Fruit fly (Drosophila melanogaster) whole organism, embryonic: ENCODE data around the gene CG15347.
A peak's percentile ranks its signal among the peaks of the same experiment; 100 is the strongest.

ENCODE experiments used
- Adf1 ChIP-seq: fragments of 200-800 bp; sonication (Bioruptor generic); IDR thresholded peaks from 2 replicates; pipeline ENCODE4 v1.3.6; 2022; ENCODE audit warnings: missing biosample characterization, missing genetic modification characterization
- BEAF-32 ChIP-seq: fragments of 200-800 bp; sonication (Bioruptor generic); optimal IDR thresholded peaks from 3 replicates; lab custom pipeline; 2017; ENCODE audit warnings: missing biosample characterization, missing genetic modification characterization, mild to moderate bottlenecking, moderate library complexity, missing genetic modification reagents
- CG10654 ChIP-seq: fragments of 200-800 bp; sonication (Bioruptor generic); optimal IDR thresholded peaks from 2 replicates; lab custom pipeline; 2016; ENCODE audit warnings: missing biosample characterization, missing genetic modification characterization
- CG12769 ChIP-seq: fragments of 200-800 bp; sonication (Bioruptor generic); optimal IDR thresholded peaks from 2 replicates; lab custom pipeline; 2019; ENCODE audit warnings: missing biosample characterization, mild to moderate bottlenecking, missing genetic modification characterization, moderate library complexity
- CG14014 ChIP-seq: fragments of 200-800 bp; sonication (Bioruptor generic); IDR thresholded peaks from 2 replicates; pipeline ENCODE4 v1.3.6; 2022; ENCODE audit warnings: missing biosample characterization, missing genetic modification characterization
- CG1647 ChIP-seq: fragments of 200-800 bp; sonication (Bioruptor generic); optimal IDR thresholded peaks from 3 replicates; lab custom pipeline; 2016; ENCODE audit warnings: missing biosample characterization, missing genetic modification characterization
- CG17186 ChIP-seq: fragments of 200-800 bp; sonication (Bioruptor generic); optimal IDR thresholded peaks from 3 replicates; lab custom pipeline; 2017; ENCODE audit warnings: missing biosample characterization, missing genetic modification reagents, missing genetic modification characterization
- CG32767 ChIP-seq: fragments of 200-800 bp; sonication (Bioruptor generic); IDR thresholded peaks from 2 replicates; pipeline ENCODE4 v1.3.6; 2022; ENCODE audit warnings: missing biosample characterization, missing genetic modification characterization
- CG42726 ChIP-seq: fragments of 200-800 bp; sonication (Bioruptor generic); IDR thresholded peaks from 2 replicates; pipeline ENCODE4 v1.3.6; 2022; ENCODE audit warnings: missing biosample characterization, missing genetic modification characterization; ENCODE audit not compliant: partially characterized antibody
- CG4820 ChIP-seq: fragments of 200-800 bp; sonication (Bioruptor generic); optimal IDR thresholded peaks from 3 replicates; lab custom pipeline; 2016; ENCODE audit warnings: missing biosample characterization, missing genetic modification characterization
- CG5953 ChIP-seq: fragments of 200-800 bp; sonication (Bioruptor generic); IDR thresholded peaks from 2 replicates; pipeline ENCODE4 v1.3.6; 2022; ENCODE audit warnings: missing biosample characterization, missing genetic modification characterization
- CG6813 ChIP-seq: fragments of 200-800 bp; sonication (Bioruptor generic); optimal IDR thresholded peaks from 2 replicates; lab custom pipeline; 2017; ENCODE audit warnings: missing biosample characterization, missing genetic modification characterization, mild to moderate bottlenecking, moderate library complexity, missing genetic modification reagents
- CG7556 ChIP-seq: fragments of 200-800 bp; sonication (Bioruptor generic); optimal IDR thresholded peaks from 2 replicates; lab custom pipeline; 2017; ENCODE audit warnings: missing biosample characterization, mild to moderate bottlenecking, missing genetic modification characterization
- CG7987 ChIP-seq: fragments of 200-800 bp; sonication (Bioruptor generic); optimal IDR thresholded peaks from 2 replicates; lab custom pipeline; 2018; ENCODE audit warnings: missing biosample characterization, mild to moderate bottlenecking, missing genetic modification characterization, moderate library complexity
- CHES-1-like ChIP-seq: fragments of 200-800 bp; sonication (Bioruptor generic); optimal IDR thresholded peaks from 2 replicates; lab custom pipeline; 2016; ENCODE audit warnings: missing biosample characterization, missing genetic modification characterization
- Chrac-16 ChIP-seq: fragments of 200-800 bp; sonication (Bioruptor generic); optimal IDR thresholded peaks from 3 replicates; lab custom pipeline; 2016; ENCODE audit warnings: missing biosample characterization, missing genetic modification characterization
- Fer1 ChIP-seq: fragments of 200-800 bp; sonication (Bioruptor generic); optimal IDR thresholded peaks from 2 replicates; lab custom pipeline; 2017; ENCODE audit warnings: missing biosample characterization, mild to moderate bottlenecking, missing genetic modification characterization
- HmgD ChIP-seq: fragments of 200-800 bp; sonication (Bioruptor generic); optimal IDR thresholded peaks from 3 replicates; lab custom pipeline; 2016; ENCODE audit warnings: missing biosample characterization, missing genetic modification characterization
- Hr39 ChIP-seq: fragments of >200 bp; optimal IDR thresholded peaks from 2 replicates; lab custom pipeline; 2017
- MBD-R2 ChIP-seq: fragments of 200-800 bp; sonication (Bioruptor generic); IDR thresholded peaks from 2 replicates; pipeline ENCODE4 v1.3.6; 2022; ENCODE audit warnings: missing biosample characterization, missing genetic modification characterization
- Mad ChIP-seq: fragments of 200-800 bp; sonication (Bioruptor generic); optimal IDR thresholded peaks from 2 replicates; lab custom pipeline; 2016; ENCODE audit warnings: missing biosample characterization, missing genetic modification characterization
- NK7.1 ChIP-seq: fragments of 200-800 bp; sonication (Bioruptor generic); optimal IDR thresholded peaks from 3 replicates; lab custom pipeline; 2016; ENCODE audit warnings: missing biosample characterization, missing genetic modification characterization
- Oaz ChIP-seq: fragments of 200-800 bp; sonication (Bioruptor generic); IDR thresholded peaks from 2 replicates; pipeline ENCODE4 v1.3.6; 2022; ENCODE audit warnings: missing biosample characterization, missing genetic modification characterization
- Spps ChIP-seq: fragments of 200-800 bp; sonication (Bioruptor generic); optimal IDR thresholded peaks from 2 replicates; lab custom pipeline; 2018; ENCODE audit warnings: missing biosample characterization, mild to moderate bottlenecking, missing genetic modification characterization
- Sry-β ChIP-seq: fragments of 200-800 bp; sonication (Bioruptor generic); optimal IDR thresholded peaks from 2 replicates; lab custom pipeline; 2018; ENCODE audit warnings: missing biosample characterization, mild to moderate bottlenecking, missing genetic modification characterization, moderate library complexity
- btn ChIP-seq: fragments of 200-800 bp; sonication (Bioruptor generic); optimal IDR thresholded peaks from 2 replicates; lab custom pipeline; 2016; ENCODE audit warnings: missing biosample characterization, missing genetic modification characterization
- cg ChIP-seq: fragments of 200-800 bp; sonication (Bioruptor generic); optimal IDR thresholded peaks from 3 replicates; lab custom pipeline; 2019; ENCODE audit warnings: missing biosample characterization, mild to moderate bottlenecking, missing genetic modification characterization, moderate library complexity
- crp ChIP-seq, 2 experiments: fragments of 200-800 bp; sonication (Bioruptor generic); optimal IDR thresholded peaks; 2 replicates in 1 of 2; 3 replicates in 1 of 2; lab custom pipeline; 2017; ENCODE audit warnings: missing biosample characterization in 2 of 2, missing genetic modification characterization in 2 of 2, mild to moderate bottlenecking in 1 of 2, moderate library complexity in 1 of 2
- dati ChIP-seq: fragments of 200-800 bp; sonication (Bioruptor generic); IDR thresholded peaks from 2 replicates; pipeline ENCODE4 v1.3.6; 2022; ENCODE audit warnings: missing biosample characterization, missing genetic modification characterization
- dmrt11E ChIP-seq: fragments of 200-800 bp; sonication (Bioruptor generic); optimal IDR thresholded peaks from 3 replicates; lab custom pipeline; 2018; ENCODE audit warnings: missing biosample characterization, mild to moderate bottlenecking, missing genetic modification characterization, moderate library complexity
- fd64A ChIP-seq: fragments of 200-800 bp; sonication (Bioruptor generic); optimal IDR thresholded peaks from 3 replicates; lab custom pipeline; 2018; ENCODE audit warnings: missing biosample characterization, mild to moderate bottlenecking, missing genetic modification characterization
- gcm2 ChIP-seq: fragments of 200-800 bp; sonication (Bioruptor generic); optimal IDR thresholded peaks from 2 replicates; lab custom pipeline; 2016; ENCODE audit warnings: missing biosample characterization, missing genetic modification characterization
- gro ChIP-seq: fragments of 200-800 bp; sonication (Bioruptor generic); optimal IDR thresholded peaks from 2 replicates; lab custom pipeline; 2016; ENCODE audit warnings: missing biosample characterization, missing genetic modification characterization
- gt ChIP-seq: fragments of 200-800 bp; sonication (Bioruptor generic); IDR thresholded peaks from 2 replicates; pipeline ENCODE4 v1.3.6; 2022; ENCODE audit warnings: missing biosample characterization, missing genetic modification characterization
- ham ChIP-seq: fragments of 200-800 bp; sonication (Bioruptor generic); IDR thresholded peaks from 2 replicates; pipeline ENCODE4 v1.3.6; 2022; ENCODE audit warnings: missing biosample characterization, missing genetic modification characterization
- hb ChIP-seq: fragments of 200-800 bp; sonication (Bioruptor generic); IDR thresholded peaks from 3 replicates; pipeline ENCODE4 v1.3.6; 2022; ENCODE audit warnings: missing biosample characterization, missing genetic modification characterization; ENCODE audit not compliant: partially characterized antibody
- hkb ChIP-seq, 2 experiments: fragments of 200-800 bp in 1 of 2; fragments of >200 bp in 1 of 2; sonication (Bioruptor generic) in 1 of 2; IDR thresholded peaks in 1 of 2; optimal IDR thresholded peaks in 1 of 2; 2 replicates each; pipeline versions ENCODE4 v1.3.6 to Lab custom; 2017 to 2022; ENCODE audit warnings: missing biosample characterization in 1 of 2, missing genetic modification characterization in 1 of 2
- hth ChIP-seq: fragments of >200 bp; optimal IDR thresholded peaks from 2 replicates; lab custom pipeline; 2017; ENCODE audit warnings: inconsistent platforms
- insv ChIP-seq, 2 experiments: fragments of 200-800 bp; sonication (Bioruptor generic); optimal IDR thresholded peaks; 3 replicates each; lab custom pipeline; 2016 to 2018; ENCODE audit warnings: missing biosample characterization in 2 of 2, missing genetic modification characterization in 2 of 2
- lilli ChIP-seq: fragments of 200-800 bp; sonication (Bioruptor generic); optimal IDR thresholded peaks from 3 replicates; lab custom pipeline; 2016; ENCODE audit warnings: missing biosample characterization, missing genetic modification characterization
- onecut ChIP-seq: fragments of 200-800 bp; sonication (Bioruptor generic); IDR thresholded peaks from 2 replicates; pipeline ENCODE4 v1.3.6; 2022; ENCODE audit warnings: missing biosample characterization, missing genetic modification characterization
- otp ChIP-seq: fragments of 200-800 bp; sonication (Bioruptor generic); IDR thresholded peaks from 3 replicates; pipeline ENCODE4, ENCODE4 v1.3.6; 2022; ENCODE audit warnings: missing biosample characterization, missing genetic modification characterization
- peb ChIP-seq: fragments of 200-800 bp; sonication (Bioruptor generic); IDR thresholded peaks from 2 replicates; pipeline ENCODE4 v1.3.6; 2022; ENCODE audit warnings: missing biosample characterization, missing genetic modification characterization
- pho ChIP-seq: fragments of 200-800 bp; sonication (Bioruptor generic); optimal IDR thresholded peaks from 2 replicates; lab custom pipeline; 2016; ENCODE audit warnings: missing biosample characterization, missing genetic modification characterization
- row ChIP-seq: fragments of 200-800 bp; sonication (Bioruptor generic); IDR thresholded peaks from 3 replicates; pipeline ENCODE4 v1.3.6; 2022; ENCODE audit warnings: missing biosample characterization, missing genetic modification characterization
- sc ChIP-seq, 3 experiments: fragments of >200 bp in 2 of 3; fragments of 200-800 bp in 1 of 3; sonication (Bioruptor generic) in 1 of 3; optimal IDR thresholded peaks; 2 replicates in 2 of 3; 3 replicates in 1 of 3; lab custom pipeline; 2017; ENCODE audit warnings: mild to moderate bottlenecking in 1 of 3, missing biosample characterization in 1 of 3, missing genetic modification characterization in 1 of 3, missing genetic modification reagents in 1 of 3
- slou ChIP-seq: fragments of 200-800 bp; sonication (Bioruptor generic); optimal IDR thresholded peaks from 3 replicates; lab custom pipeline; 2016; ENCODE audit warnings: missing biosample characterization, missing genetic modification characterization
- tgo ChIP-seq: fragments of 200-800 bp; sonication (Bioruptor generic); IDR thresholded peaks from 3 replicates; pipeline ENCODE4 v1.3.6; 2022; ENCODE audit warnings: missing biosample characterization, missing genetic modification characterization
- toy ChIP-seq: fragments of 200-800 bp; sonication (Bioruptor generic); IDR thresholded peaks from 2 replicates; pipeline ENCODE4 v1.3.6; 2022; ENCODE audit warnings: missing biosample characterization, missing genetic modification characterization
- vvl ChIP-seq: fragments of 200-800 bp; sonication (Bioruptor generic); IDR thresholded peaks from 2 replicates; pipeline ENCODE4 v1.3.6; 2022; ENCODE audit warnings: missing biosample characterization, missing genetic modification characterization
- zfh2 ChIP-seq: fragments of 200-800 bp; sonication (Bioruptor generic); optimal IDR thresholded peaks from 2 replicates; lab custom pipeline; 2016; ENCODE audit warnings: missing biosample characterization, missing genetic modification characterization

The CG15347 gene

DNA sequence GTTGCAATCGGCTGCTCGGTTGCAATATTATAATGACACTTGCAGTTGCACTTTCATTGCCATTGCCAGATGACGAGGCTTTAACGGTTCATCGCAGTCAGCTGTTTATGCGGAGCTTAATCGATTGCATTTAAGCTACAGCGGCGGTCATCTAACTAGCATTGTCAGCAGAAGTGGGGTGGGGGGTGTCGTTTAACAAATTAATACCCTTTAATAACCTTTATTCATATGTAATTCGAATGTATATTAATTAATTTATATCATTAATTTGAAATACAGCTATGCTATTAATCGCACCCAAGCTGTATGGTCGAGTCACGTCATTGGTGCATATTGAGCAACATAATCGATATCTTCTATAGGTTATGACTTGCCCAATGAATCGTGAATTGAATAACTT lies 32.2 kb upstream of the CG15347 start (continued):
- TF ChIP-seq otp, result peak; percentile 87
- TF ChIP-seq gro, result no peak
- peak; percentile 33 for TF ChIP-seq lilli (GFP tag; lab: Kevin White, UChicago)
- no peak for TF ChIP-seq insv (GFP tag; optimal IDR thresholded peaks at IDR 0.05; lab: Kevin White, UChicago)
- no peak for TF ChIP-seq zfh2 (GFP tag; lab: Kevin White, UChicago)
- TF ChIP-seq fd64A (GFP tag; lab: Kevin White, UChicago), result peak; percentile 64
- peak; percentile 64 for TF ChIP-seq CG10654 (GFP tag; lab: Kevin White, UChicago)
- TF ChIP-seq dmrt11E (tag; lab: Kevin White, UChicago), result peak; percentile 39
- TF ChIP-seq HmgD (GFP tag; lab: Kevin White, UChicago), result no peak
- TF ChIP-seq CG7556 (GFP tag; lab: Kevin White, UChicago), result peak; percentile 42
- TF ChIP-seq ham (GFP tag; lab: Robert Waterston, UW), result no peak
- no peak for TF ChIP-seq sc (optimal IDR thresholded peaks at IDR 0.05; lab: Kevin White, UChicago)
- TF ChIP-seq sc (GFP tag; optimal IDR thresholded peaks at IDR 0.05; lab: Kevin White, UChicago), result peak; percentile 59
- TF ChIP-seq CG5953 (GFP tag; lab: Robert Waterston, UW), result peak; percentile 87
- TF ChIP-seq CG32767 (GFP tag; lab: Robert Waterston, UW), result peak; percentile 73; the same call in 1 of the 2 replicates
- no peak for TF ChIP-seq hth (lab: Kevin White, UChicago)
- no peak for TF ChIP-seq BEAF-32 (GFP tag; lab: Kevin White, UChicago)
- peak; percentile 39 for TF ChIP-seq Chrac-16 (GFP tag; lab: Kevin White, UChicago)
- peak; percentile 48 for TF ChIP-seq CG1647 (GFP tag; lab: Kevin White, UChicago)
- TF ChIP-seq Sry-β (GFP tag; lab: Kevin White, UChicago), result no peak
- peak; percentile 62 for TF ChIP-seq Fer1 (GFP tag; lab: Kevin White, UChicago)
- TF ChIP-seq hb (GFP tag; lab: Robert Waterston, UW), result no peak
- peak; percentile 28 for TF ChIP-seq CG7987 (GFP tag; lab: Kevin White, UChicago)
- peak; percentile 39 for TF ChIP-seq slou (GFP tag; lab: Kevin White, UChicago)
- no peak for TF ChIP-seq pho (GFP tag; lab: Kevin White, UChicago)
- TF ChIP-seq Spps (tag; lab: Kevin White, UChicago), result peak; percentile 33
- no peak for TF ChIP-seq hkb (optimal IDR thresholded peaks at IDR 0.05; lab: Kevin White, UChicago)
- TF ChIP-seq hkb (GFP tag; IDR thresholded peaks at IDR 0.05; lab: Robert Waterston, UW), result peak; percentile 93
- no peak for TF ChIP-seq Adf1 (GFP tag; lab: Robert Waterston, UW)
- TF ChIP-seq row, result peak; percentile 80
- TF ChIP-seq CG14014 (GFP tag; lab: Robert Waterston, UW), result peak; percentile 85
- TF ChIP-seq Hr39 (lab: Kevin White, UChicago), result no peak
- TF ChIP-seq toy (GFP tag; lab: Robert Waterston, UW), result 0 out of 2 replicates have a peak, but pooled peaks have one; percentile 26
- no peak for TF ChIP-seq NK7.1 (GFP tag; lab: Kevin White, UChicago)
- no peak for TF ChIP-seq CG17186 (GFP tag; lab: Kevin White, UChicago)
- peak; percentile 82 for TF ChIP-seq tgo (GFP tag; lab: Robert Waterston, UW)
- peak; percentile 44 for TF ChIP-seq CG12769 (tag; lab: Kevin White, UChicago)
- TF ChIP-seq crp (GFP tag; optimal IDR thresholded peaks at IDR 0.05; lab: Kevin White, UChicago), result peak in 1 of 2 experiments; percentile 34
- peak; percentile 72 for TF ChIP-seq Oaz (GFP tag; lab: Robert Waterston, UW)
- 0 out of 2 replicates have a peak, but pooled peaks have one; percentile 28 for TF ChIP-seq gt (GFP tag; lab: Robert Waterston, UW)
- TF ChIP-seq CG42726, result no peak
- peak; percentile 69 for TF ChIP-seq CG6813
- peak; percentile 92 for TF ChIP-seq vvl (GFP tag; lab: Robert Waterston, UW)
- TF ChIP-seq gcm2 (GFP tag; lab: Kevin White, UChicago), result no peak
- TF ChIP-seq dati (GFP tag; lab: Robert Waterston, UW), result peak; percentile 9; the same call in 1 of the 2 replicates
- TF ChIP-seq MBD-R2 (GFP tag; lab: Robert Waterston, UW), result peak; percentile 33; the same call in 1 of the 2 replicates
- peak; percentile 65 for TF ChIP-seq CG4820
- peak; percentile 87 for TF ChIP-seq onecut
- no peak for TF ChIP-seq CHES-1-like (GFP tag; lab: Kevin White, UChicago)
- no peak for TF ChIP-seq btn (GFP tag; lab: Kevin White, UChicago)
- TF ChIP-seq Mad, result no peak
- no peak for TF ChIP-seq cg (GFP tag; lab: Kevin White, UChicago)
- TF ChIP-seq peb (GFP tag; lab: Robert Waterston, UW), result peak; percentile 78; the same call in 1 of the 2 replicates
